Fruit fly (Drosophila melanogaster) whole organism, embryonic: ENCODE measurements around the gene CG5254.

Experiments used
- Atf6 ChIP-seq: fragments of 200-800 bp; sonication (Bioruptor generic); IDR thresholded peaks from 2 replicates; pipeline ENCODE4 v1.3.6; 2022; ENCODE audit warnings: missing biosample characterization, missing genetic modification characterization
- CG11504 ChIP-seq: fragments of 200-800 bp; sonication (Bioruptor generic); optimal IDR thresholded peaks from 3 replicates; lab custom pipeline; 2019; ENCODE audit warnings: missing biosample characterization, mild to moderate bottlenecking, missing genetic modification characterization, moderate library complexity
- CG11695 ChIP-seq: fragments of 200-800 bp; sonication (Bioruptor generic); IDR thresholded peaks from 3 replicates; pipeline ENCODE4 v1.3.6; 2022; ENCODE audit warnings: missing biosample characterization, missing genetic modification characterization
- CG12659 ChIP-seq: fragments of 200-800 bp; sonication (Bioruptor generic); optimal IDR thresholded peaks from 3 replicates; lab custom pipeline; 2017; ENCODE audit warnings: mild to moderate bottlenecking, missing biosample characterization, missing genetic modification reagents, missing genetic modification characterization
- CG15011 ChIP-seq: fragments of 200-800 bp; sonication (Bioruptor generic); optimal IDR thresholded peaks from 3 replicates; lab custom pipeline; 2018; ENCODE audit warnings: missing biosample characterization, mild to moderate bottlenecking, missing genetic modification characterization
- CG15514 ChIP-seq: fragments of 200-800 bp; sonication (Bioruptor generic); optimal IDR thresholded peaks from 3 replicates; lab custom pipeline; 2017; ENCODE audit warnings: missing biosample characterization, missing genetic modification characterization, mild to moderate bottlenecking, moderate library complexity, missing genetic modification reagents
- CG17359 ChIP-seq: fragments of 200-800 bp; sonication (Bioruptor generic); optimal IDR thresholded peaks from 3 replicates; lab custom pipeline; 2018; ENCODE audit warnings: missing biosample characterization, mild to moderate bottlenecking, missing genetic modification characterization, moderate library complexity
- CG2712 ChIP-seq: fragments of 200-800 bp; optimal IDR thresholded peaks from 3 replicates; lab custom pipeline; 2019; ENCODE audit warnings: missing biosample characterization, mild to moderate bottlenecking, missing genetic modification characterization, moderate library complexity
- CG2875 ChIP-seq: fragments of 200-800 bp; sonication (Bioruptor generic); optimal IDR thresholded peaks from 2 replicates; lab custom pipeline; 2017; ENCODE audit warnings: missing biosample characterization, mild to moderate bottlenecking, missing genetic modification characterization, missing genetic modification reagents
- CG42726 ChIP-seq: fragments of 200-800 bp; sonication (Bioruptor generic); IDR thresholded peaks from 2 replicates; pipeline ENCODE4 v1.3.6; 2022; ENCODE audit warnings: missing biosample characterization, missing genetic modification characterization; ENCODE audit not compliant: partially characterized antibody
- CG4617 ChIP-seq: fragments of 200-800 bp; sonication (Bioruptor generic); optimal IDR thresholded peaks from 3 replicates; lab custom pipeline; 2016; ENCODE audit warnings: missing biosample characterization, missing genetic modification characterization, borderline replicate concordance
- CG7357 ChIP-seq: fragments of 200-800 bp; sonication (Bioruptor generic); IDR thresholded peaks from 3 replicates; pipeline ENCODE4 v1.3.6; 2022; ENCODE audit warnings: missing biosample characterization, missing genetic modification characterization
- CG8290 ChIP-seq, 3 experiments: fragments of 200-800 bp; sonication (Bioruptor generic); optimal IDR thresholded peaks; 2 replicates each; lab custom pipeline; 2016 to 2019; ENCODE audit warnings: missing biosample characterization in 3 of 3, missing genetic modification characterization in 3 of 3, mild to moderate bottlenecking in 2 of 3, moderate library complexity in 1 of 3
- Doc2 ChIP-seq: fragments of 200-800 bp; sonication (Bioruptor generic); IDR thresholded peaks from 2 replicates; pipeline ENCODE4 v1.3.6; 2022; ENCODE audit warnings: missing biosample characterization, missing genetic modification characterization
- Dref ChIP-seq: fragments of 200-800 bp; sonication (Bioruptor generic); IDR thresholded peaks from 2 replicates; pipeline ENCODE4 v1.3.6; 2022; ENCODE audit warnings: missing biosample characterization, missing genetic modification characterization
- Drgx ChIP-seq: fragments of 200-800 bp; sonication (Bioruptor generic); IDR thresholded peaks from 2 replicates; pipeline ENCODE4 v1.3.6; 2022; ENCODE audit warnings: missing biosample characterization, missing genetic modification characterization
- E2f2 ChIP-seq: fragments of 200-800 bp; sonication (Bioruptor generic); IDR thresholded peaks from 2 replicates; pipeline ENCODE4 v1.3.6; 2022; ENCODE audit warnings: missing biosample characterization, missing genetic modification characterization
- Ets65A ChIP-seq: fragments of 200-800 bp; sonication (Bioruptor generic); peaks from one replicate; lab custom pipeline; 2016; ENCODE audit warnings: missing biosample characterization, missing genetic modification characterization
- GATAe ChIP-seq: fragments of 200-800 bp; sonication (Bioruptor generic); conservative IDR thresholded peaks from 2 replicates; pipeline ENCODE4 v1.3.6; 2022; ENCODE audit warnings: missing biosample characterization, missing genetic modification characterization
- Lpt ChIP-seq: fragments of >200 bp; optimal IDR thresholded peaks from 2 replicates; lab custom pipeline; 2018; ENCODE audit warnings: missing biosample characterization, missing genetic modification characterization
- Mad ChIP-seq: fragments of 200-800 bp; sonication (Bioruptor generic); optimal IDR thresholded peaks from 2 replicates; lab custom pipeline; 2016; ENCODE audit warnings: missing biosample characterization, missing genetic modification characterization
- Med ChIP-seq: fragments of 200-800 bp; sonication (Bioruptor generic); peaks from one replicate; lab custom pipeline; 2016; ENCODE audit warnings: missing biosample characterization, missing genetic modification characterization, mild to moderate bottlenecking, inconsistent platforms, moderate library complexity
- NFAT ChIP-seq: fragments of 200-800 bp; sonication (Bioruptor generic); IDR thresholded peaks from 2 replicates; pipeline ENCODE4 v1.3.6; 2022; ENCODE audit warnings: missing biosample characterization, missing genetic modification characterization
- Oaz ChIP-seq: fragments of 200-800 bp; sonication (Bioruptor generic); IDR thresholded peaks from 2 replicates; pipeline ENCODE4 v1.3.6; 2022; ENCODE audit warnings: missing biosample characterization, missing genetic modification characterization
- Spps ChIP-seq: fragments of 200-800 bp; sonication (Bioruptor generic); optimal IDR thresholded peaks from 2 replicates; lab custom pipeline; 2018; ENCODE audit warnings: missing biosample characterization, mild to moderate bottlenecking, missing genetic modification characterization
- YL-1 ChIP-seq: fragments of 200-800 bp; sonication (Bioruptor generic); optimal IDR thresholded peaks from 3 replicates; lab custom pipeline; 2017; ENCODE audit warnings: missing biosample characterization, mild to moderate bottlenecking, missing genetic modification characterization
- abd-A ChIP-seq: fragments of 200-800 bp; sonication (Bioruptor generic); optimal IDR thresholded peaks from 3 replicates; lab custom pipeline; 2019; ENCODE audit warnings: missing biosample characterization, mild to moderate bottlenecking, missing genetic modification characterization, moderate library complexity
- chm ChIP-seq: fragments of 200-800 bp; sonication (Bioruptor generic); IDR thresholded peaks from 2 replicates; pipeline ENCODE4 v1.3.6; 2022; ENCODE audit warnings: missing biosample characterization, missing genetic modification characterization
- ci ChIP-seq: fragments of 200-800 bp; sonication (Bioruptor generic); IDR thresholded peaks from 3 replicates; pipeline ENCODE4 v1.3.6; 2022; ENCODE audit warnings: missing biosample characterization, missing genetic modification characterization
- ems ChIP-seq: fragments of 200-800 bp; sonication (Bioruptor generic); optimal IDR thresholded peaks from 3 replicates; lab custom pipeline; 2016; ENCODE audit warnings: missing biosample characterization, missing genetic modification characterization
- fd64A ChIP-seq: fragments of 200-800 bp; sonication (Bioruptor generic); optimal IDR thresholded peaks from 3 replicates; lab custom pipeline; 2018; ENCODE audit warnings: missing biosample characterization, mild to moderate bottlenecking, missing genetic modification characterization
- fd96Cb ChIP-seq: fragments of 200-800 bp; sonication (Bioruptor generic); optimal IDR thresholded peaks from 2 replicates; lab custom pipeline; 2018; ENCODE audit warnings: missing biosample characterization, mild to moderate bottlenecking, missing genetic modification characterization, moderate library complexity
- fru ChIP-seq: fragments of >200 bp; optimal IDR thresholded peaks from 2 replicates; lab custom pipeline; 2017
- grau ChIP-seq: fragments of 200-800 bp; optimal IDR thresholded peaks from 3 replicates; lab custom pipeline; 2019; ENCODE audit warnings: missing biosample characterization, mild to moderate bottlenecking, missing genetic modification characterization, moderate library complexity
- gsb-n ChIP-seq: fragments of 200-800 bp; sonication (Bioruptor generic); optimal IDR thresholded peaks from 3 replicates; lab custom pipeline; 2018; ENCODE audit warnings: missing biosample characterization, mild to moderate bottlenecking, missing genetic modification characterization
- jing ChIP-seq: fragments of 200-800 bp; sonication (Bioruptor generic); optimal IDR thresholded peaks from 2 replicates; lab custom pipeline; 2018; ENCODE audit warnings: missing biosample characterization, mild to moderate bottlenecking, missing genetic modification characterization
- nerfin-2 ChIP-seq: fragments of 200-800 bp; sonication (Bioruptor generic); IDR thresholded peaks from 2 replicates; pipeline ENCODE4 v1.3.6; 2022; ENCODE audit warnings: missing biosample characterization, missing genetic modification characterization; ENCODE audit not compliant: partially characterized antibody
- row ChIP-seq: fragments of 200-800 bp; sonication (Bioruptor generic); IDR thresholded peaks from 3 replicates; pipeline ENCODE4 v1.3.6; 2022; ENCODE audit warnings: missing biosample characterization, missing genetic modification characterization
- scrt ChIP-seq: fragments of 200-800 bp; sonication (Bioruptor generic); optimal IDR thresholded peaks from 2 replicates; lab custom pipeline; 2018; ENCODE audit warnings: missing biosample characterization, mild to moderate bottlenecking, missing genetic modification characterization, moderate library complexity
- sens ChIP-seq: fragments of 200-800 bp; sonication (Bioruptor generic); peaks from one replicate; lab custom pipeline; 2016; ENCODE audit warnings: missing biosample characterization, missing genetic modification characterization
- stwl ChIP-seq: fragments of 200-800 bp; sonication (Bioruptor generic); optimal IDR thresholded peaks from 3 replicates; lab custom pipeline; 2018; ENCODE audit warnings: missing biosample characterization, mild to moderate bottlenecking, missing genetic modification characterization, moderate library complexity
- tap ChIP-seq: fragments of 200-800 bp; optimal IDR thresholded peaks from 3 replicates; lab custom pipeline; 2019; ENCODE audit warnings: missing biosample characterization, mild to moderate bottlenecking, missing genetic modification characterization, moderate library complexity
- tna ChIP-seq: fragments of 200-800 bp; sonication (Bioruptor generic); IDR thresholded peaks from 2 replicates; pipeline ENCODE4 v1.3.6; 2022; ENCODE audit warnings: missing biosample characterization, missing genetic modification characterization; ENCODE audit not compliant: partially characterized antibody
- usp ChIP-seq: fragments of >200 bp; optimal IDR thresholded peaks from 2 replicates; lab custom pipeline; 2017; ENCODE audit warnings: missing biosample characterization, missing genetic modification characterization
- vnd ChIP-seq: fragments of 200-800 bp; sonication (Bioruptor generic); IDR thresholded peaks from 3 replicates; pipeline ENCODE4 v1.3.6; 2022; ENCODE audit warnings: missing biosample characterization, missing genetic modification characterization; ENCODE audit not compliant: partially characterized antibody
- vvl ChIP-seq: fragments of 200-800 bp; sonication (Bioruptor generic); IDR thresholded peaks from 2 replicates; pipeline ENCODE4 v1.3.6; 2022; ENCODE audit warnings: missing biosample characterization, missing genetic modification characterization
- wor ChIP-seq: fragments of 200-800 bp; sonication (Bioruptor generic); IDR thresholded peaks from 2 replicates; pipeline ENCODE4 v1.3.6; 2022; ENCODE audit warnings: missing biosample characterization, missing genetic modification characterization

CG5254 gene

DNA sequence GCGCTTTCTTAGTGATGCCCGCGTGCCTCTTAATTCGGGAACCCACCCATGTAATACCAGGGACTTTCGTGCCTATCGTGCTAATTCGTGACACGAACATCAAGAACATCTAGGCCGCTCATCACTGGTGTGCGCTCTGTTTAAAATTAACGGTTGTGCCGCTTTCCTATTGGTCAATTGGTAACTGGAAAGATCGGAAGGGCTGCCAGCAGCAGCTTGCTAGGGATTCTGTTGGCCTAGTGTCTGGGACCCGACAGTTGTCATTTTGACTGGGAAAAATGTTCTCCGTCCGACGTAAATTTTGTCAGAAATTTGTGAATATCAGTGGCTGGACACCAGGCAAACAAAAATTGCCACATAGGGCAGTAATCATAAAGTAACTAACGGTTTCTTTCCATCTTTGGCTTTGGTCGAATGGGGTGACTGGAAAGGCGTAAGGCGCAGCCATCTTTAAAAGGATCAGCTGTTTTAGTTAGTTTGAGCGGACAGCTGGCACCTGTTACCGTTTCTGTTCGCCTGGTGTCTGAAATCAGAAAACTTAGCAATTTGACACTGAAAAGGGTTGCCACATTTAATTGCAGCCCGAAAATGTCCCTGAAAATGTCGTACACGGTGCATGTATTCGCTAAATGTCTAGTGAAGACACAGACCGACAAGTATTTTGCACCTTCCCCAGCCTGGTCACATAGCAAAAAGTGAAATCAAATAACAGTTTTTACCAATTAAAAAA, 8.9 kb downstream of the CG5254 start, which contains the start of gene CG5273 (continued):
- TF ChIP-seq tna (GFP tag; lab: Robert Waterston, UW) (peak; percentile 78), CG11695 (GFP tag; lab: Robert Waterston, UW) (no peak), nerfin-2 (GFP tag; lab: Robert Waterston, UW) (peak; percentile 74), tap (peak; percentile 6), CG11504 (tag; lab: Kevin White, UChicago) (peak; percentile 30), ci (GFP tag; lab: Robert Waterston, UW) (peak; percentile 44; the same call in 2 of the 3 replicates), row (GFP tag; lab: Robert Waterston, UW) (peak; percentile 94), vnd (GFP tag; lab: Robert Waterston, UW) (peak; percentile 89), CG7357 (GFP tag; lab: Robert Waterston, UW) (no peak), gsb-n (peak; percentile 25), scrt (GFP tag; lab: Kevin White, UChicago) (peak; percentile 42), Doc2 (no peak), fd96Cb (tag; lab: Kevin White, UChicago) (no peak), usp (GFP tag; lab: Kevin White, UChicago) (no peak), ems (GFP tag; lab: Kevin White, UChicago) (no peak), Dref (GFP tag; lab: Robert Waterston, UW) (peak; percentile 46), Mad (peak; percentile 19), Drgx (GFP tag; lab: Robert Waterston, UW) (peak; percentile 28; the same call in 1 of the 2 replicates), CG2712 (tag; lab: Kevin White, UChicago) (peak; percentile 34), sens (GFP tag; lab: Kevin White, UChicago) (peak; percentile 91), fd64A (GFP tag; lab: Kevin White, UChicago) (no peak), CG8290 (GFP tag; optimal IDR thresholded peaks at IDR 0.05; lab: Kevin White, UChicago) (peak; percentile 77), CG8290 (tag; optimal IDR thresholded peaks at IDR 0.05; lab: Kevin White, UChicago) (peak; percentile 15 to 93), CG12659 (GFP tag; lab: Kevin White, UChicago) (peak; percentile 82), CG15514 (GFP tag; lab: Kevin White, UChicago) (peak; percentile 84), NFAT (GFP tag; lab: Robert Waterston, UW) (peak; percentile 73), CG42726 (GFP tag; lab: Robert Waterston, UW) (peak; percentile 85), CG4617 (GFP tag; lab: Kevin White, UChicago) (peak; percentile 44), chm (GFP tag; lab: Robert Waterston, UW) (peak; percentile 62; the same call in 1 of the 2 replicates), YL-1 (GFP tag; lab: Kevin White, UChicago) (peak; percentile 56), GATAe (no peak), jing (GFP tag; lab: Kevin White, UChicago) (no peak), stwl (peak; percentile 52)

DNA sequence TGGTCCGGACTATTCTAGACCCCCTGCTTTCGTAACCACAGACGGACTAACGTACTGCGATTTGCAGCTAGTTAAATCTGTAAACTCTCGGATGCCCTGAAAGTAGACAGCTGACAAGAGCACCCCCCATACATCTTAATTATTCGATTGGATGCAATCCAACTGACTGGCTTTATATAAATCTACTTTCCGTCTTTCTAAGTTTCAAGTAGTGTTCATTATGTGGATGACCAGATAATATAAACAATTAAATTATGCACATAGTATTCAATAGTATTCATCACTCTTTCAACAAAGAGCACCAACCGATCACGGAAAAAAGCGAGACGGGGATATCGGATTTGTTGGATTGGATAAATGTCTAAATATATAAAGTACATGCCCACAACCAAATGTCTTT, 11.9 kb downstream of the CG5254 start:
- peak; percentile 71 for TF ChIP-seq Med
- TF ChIP-seq fru (lab: Kevin White, UChicago), result no peak
- peak; percentile 63 for TF ChIP-seq sens (GFP tag; lab: Kevin White, UChicago)

DNA sequence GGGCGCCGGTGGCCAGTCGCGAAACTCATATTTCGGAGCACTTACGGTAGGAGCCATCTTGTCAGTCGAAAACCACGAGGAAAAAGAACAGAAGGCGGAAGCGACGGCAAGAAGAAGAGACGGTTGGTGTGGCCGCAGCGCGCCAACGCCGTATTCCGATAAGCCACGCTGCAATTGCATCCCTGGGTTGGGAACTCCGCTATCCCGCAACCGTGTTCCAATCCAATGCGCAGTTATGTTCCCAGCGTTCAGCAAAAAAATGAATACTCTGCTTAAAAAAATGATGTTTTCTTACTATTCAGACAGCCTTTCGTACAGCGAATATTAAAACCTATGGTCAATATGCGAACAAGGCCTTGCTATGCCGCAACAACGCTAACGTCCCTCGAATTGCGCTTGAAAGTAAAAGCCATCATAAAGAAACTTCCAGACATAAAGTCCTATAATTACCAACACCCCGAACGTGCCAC, 14.9 kb downstream of the CG5254 start, which contains the start of gene RpL22:
TSS of gene RpL22 (minus strand) at position 92 of the 470 bp plus-strand sequence.
- TF ChIP-seq Spps (peak; percentile 50), E2f2 (GFP tag; lab: Robert Waterston, UW) (peak; percentile 73), abd-A (tag; lab: Kevin White, UChicago) (peak; percentile 85), vvl (GFP tag; lab: Robert Waterston, UW) (peak; percentile 92), Lpt (no peak), CG2875 (GFP tag; lab: Kevin White, UChicago) (peak; percentile 93), grau (tag; lab: Kevin White, UChicago) (peak; percentile 79), CG15011 (peak; percentile 84), NFAT (GFP tag; lab: Robert Waterston, UW) (peak; percentile 90), Dref (GFP tag; lab: Robert Waterston, UW) (peak; percentile 67), Ets65A (GFP tag; lab: Kevin White, UChicago) (peak; percentile 98), CG17359 (peak; percentile 81), wor (GFP tag; lab: Robert Waterston, UW) (0 out of 2 replicates have a peak, but pooled peaks have one; percentile 32), Oaz (GFP tag; lab: Robert Waterston, UW) (peak; percentile 62), Atf6 (GFP tag; lab: Robert Waterston, UW) (peak; percentile 82)
